Worm (Caenorhabditis elegans) whole organism, L3 larva: ENCODE results near the gene Y49F6B.13.

Experiments used
- aly-2 ChIP-seq: fragments of 150-350 bp; optimal IDR thresholded peaks from 2 replicates; lab custom pipeline; 2014; ENCODE audit warnings: missing biosample characterization, missing genetic modification characterization
- ama-1 ChIP-seq: fragments of 150-350 bp; optimal IDR thresholded peaks from 2 replicates; lab custom pipeline; 2018
- daf-12 ChIP-seq: fragments of 150-350 bp; optimal IDR thresholded peaks from 2 replicates; lab custom pipeline; 2014; ENCODE audit warnings: missing biosample characterization, missing genetic modification reagents, missing genetic modification characterization
- nhr-11 ChIP-seq: fragments of 150-350 bp; optimal IDR thresholded peaks from 2 replicates; lab custom pipeline; 2014; ENCODE audit warnings: missing biosample characterization, missing genetic modification characterization
- nhr-237 ChIP-seq: fragments of 150-350 bp; optimal IDR thresholded peaks from 2 replicates; lab custom pipeline; 2014; ENCODE audit warnings: missing biosample characterization, missing genetic modification characterization
- nhr-25 ChIP-seq: sonication (generic microtip); optimal IDR thresholded peaks from 2 replicates; lab custom pipeline; 2017; ENCODE audit warnings: missing biosample characterization, missing genetic modification characterization
- nhr-28 ChIP-seq: fragments of 150-350 bp; optimal IDR thresholded peaks from 2 replicates; lab custom pipeline; 2014; ENCODE audit warnings: missing biosample characterization, missing genetic modification characterization
- nhr-43 ChIP-seq: sonication (generic microtip); optimal IDR thresholded peaks from 2 replicates; lab custom pipeline; 2016; ENCODE audit warnings: mild to moderate bottlenecking, missing genetic modification characterization, missing compliant biosample characterization; ENCODE audit not compliant: poor library complexity, severe bottlenecking
- nhr-76 ChIP-seq: fragments of 150-350 bp; sonication (generic microtip); optimal IDR thresholded peaks from 5 replicates; lab custom pipeline; 2014; ENCODE audit warnings: missing biosample characterization, missing genetic modification characterization
- nhr-77 ChIP-seq: fragments of 150-350 bp; optimal IDR thresholded peaks from 2 replicates; lab custom pipeline; 2014; ENCODE audit warnings: missing biosample characterization, missing genetic modification characterization
- pqm-1 ChIP-seq: fragments of 150-350 bp; optimal IDR thresholded peaks from 2 replicates; lab custom pipeline; 2017; ENCODE audit warnings: missing biosample characterization, missing genetic modification characterization, inconsistent platforms
- skn-1 ChIP-seq: fragments of 150-350 bp; optimal IDR thresholded peaks from 2 replicates; lab custom pipeline; 2014; ENCODE audit warnings: missing biosample characterization, missing genetic modification characterization

ce11 chrII:3453521-3453920 lies 18.0 kb downstream of the Y49F6B.13 start, which contains the start of gene C16C8.11:
- TF ChIP-seq nhr-28 (tag; lab: Kevin White, UChicago) (no peak), ama-1 (lab: Kevin White, UChicago) (no peak), skn-1 (tag; lab: Kevin White, UChicago) (no peak), nhr-77 (tag; lab: Kevin White, UChicago) (no peak), nhr-43 (no peak), nhr-25 (tag; lab: Kevin White, UChicago) (no peak), nhr-237 (tag; lab: Kevin White, UChicago) (no peak), nhr-11 (tag; lab: Kevin White, UChicago) (no peak), nhr-76 (tag; lab: Kevin White, UChicago) (no peak), pqm-1 (tag; lab: Kevin White, UChicago) (no peak), aly-2 (tag; lab: Kevin White, UChicago) (no peak), daf-12 (tag; lab: Kevin White, UChicago) (no peak)
